Fruit fly (Drosophila melanogaster): ENCODE measurements around the gene CG4497.

Gene CG4497

dm6 chr2L:7165832-7166231, 28.6 kb downstream of the CG4497 start:
- TF ChIP-seq woc (GFP tag; optimal IDR thresholded peaks at IDR 0.05) (no peak), sv (GFP tag; optimal IDR thresholded peaks at IDR 0.05) (no peak), Dfd (GFP tag; optimal IDR thresholded peaks at IDR 0.05) (no peak), Hr83 (GFP tag; optimal IDR thresholded peaks at IDR 0.05; ENCODE audit: poor library complexity, severe bottlenecking) (no peak), rgr (GFP tag; optimal IDR thresholded peaks at IDR 0.05) (no peak), CG9705 (GFP tag; optimal IDR thresholded peaks at IDR 0.05) (no peak)

- TF ChIP-seq HLH106 (tag; optimal IDR thresholded peaks at IDR 0.05): no peak
- TF ChIP-seq N (GFP tag; optimal IDR thresholded peaks at IDR 0.05): no peak
- no peak for TF ChIP-seq Vsx2 (GFP tag; optimal IDR thresholded peaks at IDR 0.05; ENCODE audit: partially characterized antibody)
- no peak for TF ChIP-seq sage (GFP tag; optimal IDR thresholded peaks at IDR 0.05)
- no peak for TF ChIP-seq Hr78 (GFP tag; optimal IDR thresholded peaks at IDR 0.05)
- TF ChIP-seq brk (GFP tag; optimal IDR thresholded peaks at IDR 0.05): no peak
- no peak for TF ChIP-seq Myc (optimal IDR thresholded peaks at IDR 0.05)
Observed at dm6 chr2L:7158798-7159197, 35.6 kb downstream of the CG4497 start.

dm6 chr2L:7157456-7157855, 36.9 kb downstream of the CG4497 start, which contains the start of gene Pvf3:
Pvf3 (minus strand) TSS chr2L:7157695.
- TF ChIP-seq Hr83 (GFP tag; optimal IDR thresholded peaks at IDR 0.05; ENCODE audit: poor library complexity, severe bottlenecking) (no peak), Mio (GFP tag; optimal IDR thresholded peaks at IDR 0.05) (no peak), Hnf4 (GFP tag; optimal IDR thresholded peaks at IDR 0.05) (no peak)

dm6 chr2L:7154861-7155594, 39.4 kb downstream of the CG4497 start:
- TF ChIP-seq Hnf4 (GFP tag; optimal IDR thresholded peaks at IDR 0.05) (peak; percentile 6), fru (GFP tag; optimal IDR thresholded peaks at IDR 0.05) (peak; percentile 29), foxo (GFP tag; optimal IDR thresholded peaks at IDR 0.05) (peak in 1 of 2 experiments; percentile 10), br (GFP tag; optimal IDR thresholded peaks at IDR 0.05) (no peak), h (GFP tag; optimal IDR thresholded peaks at IDR 0.05) (peak; percentile 6), Sp1 (GFP tag; optimal IDR thresholded peaks at IDR 0.05) (no peak), Dif (GFP tag; optimal IDR thresholded peaks at IDR 0.05; ENCODE audit: partially characterized antibody) (no peak)

- TF ChIP-seq pan (optimal IDR thresholded peaks at IDR 0.05) (no peak), GATAd (GFP tag; optimal IDR thresholded peaks at IDR 0.05) (no peak), Dfd (GFP tag; optimal IDR thresholded peaks at IDR 0.05) (no peak), sage (GFP tag; optimal IDR thresholded peaks at IDR 0.05) (no peak), Hr78 (GFP tag; optimal IDR thresholded peaks at IDR 0.05) (no peak)
Observed at dm6 chr2L:7152260-7152659, 42.1 kb downstream of the CG4497 start.

- TF ChIP-seq psq (GFP tag; optimal IDR thresholded peaks at IDR 0.05) (peak; percentile 25), rgr (GFP tag; optimal IDR thresholded peaks at IDR 0.05) (no peak), h (GFP tag; optimal IDR thresholded peaks at IDR 0.05) (no peak), Sp1 (GFP tag; optimal IDR thresholded peaks at IDR 0.05) (peak; percentile 56), HLH106 (tag; optimal IDR thresholded peaks at IDR 0.05) (peak; percentile 16), OdsH (GFP tag; optimal IDR thresholded peaks at IDR 0.05) (peak; percentile 7)
Observed at dm6 chr2L:7150775-7151174, 43.6 kb downstream of the CG4497 start.

- TF ChIP-seq foxo (GFP tag; optimal IDR thresholded peaks at IDR 0.05): no peak
- no peak for TF ChIP-seq psq (GFP tag; optimal IDR thresholded peaks at IDR 0.05)
- TF ChIP-seq Hnf4 (GFP tag; optimal IDR thresholded peaks at IDR 0.05): no peak
- TF ChIP-seq Hr83 (GFP tag; optimal IDR thresholded peaks at IDR 0.05; ENCODE audit: poor library complexity, severe bottlenecking): no peak
- no peak for TF ChIP-seq lola (GFP tag; optimal IDR thresholded peaks at IDR 0.05)
- no peak for TF ChIP-seq Jra (GFP tag; optimal IDR thresholded peaks at IDR 0.05)
- TF ChIP-seq CG9705 (GFP tag; optimal IDR thresholded peaks at IDR 0.05): no peak
- no peak for TF ChIP-seq tai (GFP tag; optimal IDR thresholded peaks at IDR 0.05)
Observed at dm6 chr2L:7148919-7149318, 45.5 kb downstream of the CG4497 start.
